Fruit fly (Drosophila melanogaster) whole organism, prepupa: Measurements from ENCODE around the gene CG9641.

ENCODE experiments used
- CG11294 ChIP-seq: fragments of 200-800 bp; sonication (Bioruptor generic); IDR thresholded peaks from 2 replicates; pipeline ENCODE4 v1.3.6; 2022; ENCODE audit warnings: missing biosample characterization, missing genetic modification characterization
- CG11762 ChIP-seq: fragments of 200-800 bp; sonication (Bioruptor generic); optimal IDR thresholded peaks from 3 replicates; lab custom pipeline; 2016; ENCODE audit warnings: missing biosample characterization, missing genetic modification characterization; ENCODE audit not compliant: insufficient read depth
- CG11902 ChIP-seq: fragments of 200-800 bp; sonication (Bioruptor generic); optimal IDR thresholded peaks from 3 replicates; lab custom pipeline; 2016; ENCODE audit warnings: missing biosample characterization, missing genetic modification characterization
- CG16779 ChIP-seq: fragments of 200-800 bp; sonication (Bioruptor generic); optimal IDR thresholded peaks from 3 replicates; lab custom pipeline; 2017; ENCODE audit warnings: missing biosample characterization, mild to moderate bottlenecking, missing genetic modification characterization
- CG3032 ChIP-seq: fragments of 200-800 bp; optimal IDR thresholded peaks from 2 replicates; lab custom pipeline; 2019; ENCODE audit warnings: missing biosample characterization, mild to moderate bottlenecking, missing genetic modification characterization, moderate library complexity
- CG32006 ChIP-seq: fragments of 200-800 bp; sonication (Bioruptor generic); optimal IDR thresholded peaks from 3 replicates; lab custom pipeline; 2017; ENCODE audit warnings: missing biosample characterization, mild to moderate bottlenecking, missing genetic modification characterization
- CG3919 ChIP-seq: fragments of 200-800 bp; sonication (Bioruptor generic); optimal IDR thresholded peaks from 3 replicates; lab custom pipeline; 2016; ENCODE audit warnings: missing biosample characterization, missing genetic modification characterization
- CG7368 ChIP-seq: fragments of 200-800 bp; sonication (Bioruptor generic); optimal IDR thresholded peaks from 3 replicates; lab custom pipeline; 2016; ENCODE audit warnings: missing biosample characterization, missing genetic modification characterization
- CG8119 ChIP-seq: fragments of 200-800 bp; sonication (Bioruptor generic); IDR thresholded peaks from 3 replicates; pipeline ENCODE4 v1.3.6; 2022; ENCODE audit warnings: missing biosample characterization, missing genetic modification characterization
- CG8632 ChIP-seq: fragments of 200-800 bp; sonication (Bioruptor generic); optimal IDR thresholded peaks from 3 replicates; lab custom pipeline; 2016; ENCODE audit warnings: missing biosample characterization, missing genetic modification characterization
- Eip93F ChIP-seq: fragments of 200-800 bp; sonication (Bioruptor generic); optimal IDR thresholded peaks from 2 replicates; lab custom pipeline; 2016; ENCODE audit warnings: missing biosample characterization, mild to moderate bottlenecking, missing genetic modification characterization
- Ets21C ChIP-seq: fragments of 200-800 bp; sonication (Bioruptor generic); optimal IDR thresholded peaks from 3 replicates; lab custom pipeline; 2016; ENCODE audit warnings: missing biosample characterization, missing genetic modification characterization
- Ets96B ChIP-seq: fragments of 200-800 bp; optimal IDR thresholded peaks from 2 replicates; lab custom pipeline; 2019; ENCODE audit warnings: missing biosample characterization, mild to moderate bottlenecking, missing genetic modification characterization, moderate library complexity
- Gug ChIP-seq: fragments of 200-800 bp; sonication (Bioruptor generic); IDR thresholded peaks from 2 replicates; pipeline ENCODE4 v1.3.6; 2022; ENCODE audit warnings: missing biosample characterization, missing genetic modification characterization
- Hr38 ChIP-seq: sonication (Bioruptor generic); optimal IDR thresholded peaks from 2 replicates; lab custom pipeline; 2016; ENCODE audit warnings: missing biosample characterization, missing genetic modification characterization
- Hr39 ChIP-seq: fragments of 200-800 bp; sonication (Bioruptor generic); optimal IDR thresholded peaks from 2 replicates; lab custom pipeline; 2016; ENCODE audit warnings: missing biosample characterization, missing genetic modification characterization
- Lpt ChIP-seq: fragments of 200-800 bp; sonication (Bioruptor generic); optimal IDR thresholded peaks from 3 replicates; lab custom pipeline; 2016; ENCODE audit warnings: missing biosample characterization, missing genetic modification characterization
- Sox15 ChIP-seq: fragments of 200-800 bp; sonication (Bioruptor generic); optimal IDR thresholded peaks from 3 replicates; lab custom pipeline; 2016; ENCODE audit warnings: missing biosample characterization, missing genetic modification characterization
- acj6 ChIP-seq: fragments of 200-800 bp; sonication (Bioruptor generic); optimal IDR thresholded peaks from 3 replicates; lab custom pipeline; 2016; ENCODE audit warnings: missing biosample characterization, missing genetic modification characterization
- eg ChIP-seq: fragments of 200-800 bp; sonication (Bioruptor generic); IDR thresholded peaks from 3 replicates; pipeline ENCODE4 v1.3.6; 2022; ENCODE audit warnings: missing biosample characterization, missing genetic modification characterization
- esn ChIP-seq: fragments of 200-800 bp; sonication (Bioruptor generic); optimal IDR thresholded peaks from 2 replicates; lab custom pipeline; 2016; ENCODE audit warnings: missing biosample characterization, mild to moderate bottlenecking, missing genetic modification characterization, moderate library complexity
- fkh ChIP-seq: fragments of 200-800 bp; sonication (Bioruptor generic); optimal IDR thresholded peaks from 3 replicates; lab custom pipeline; 2017; ENCODE audit warnings: missing biosample characterization, mild to moderate bottlenecking, missing genetic modification characterization, moderate library complexity
- salr ChIP-seq, 2 experiments: fragments of 200-800 bp; sonication (Bioruptor generic); optimal IDR thresholded peaks; 3 replicates each; lab custom pipeline; 2016 to 2018; ENCODE audit warnings: missing biosample characterization in 2 of 2, missing genetic modification characterization in 2 of 2, mild to moderate bottlenecking in 1 of 2
- spab ChIP-seq: fragments of 200-800 bp; sonication (Bioruptor generic); optimal IDR thresholded peaks from 2 replicates; lab custom pipeline; 2017; ENCODE audit warnings: missing biosample characterization, mild to moderate bottlenecking, missing genetic modification characterization, missing genetic modification reagents
- ss ChIP-seq, 2 experiments: fragments of 200-800 bp; sonication (Bioruptor generic); optimal IDR thresholded peaks; 2 replicates in 1 of 2; 3 replicates in 1 of 2; lab custom pipeline; 2017 to 2018; ENCODE audit warnings: mild to moderate bottlenecking in 2 of 2, missing biosample characterization in 2 of 2, missing genetic modification characterization in 2 of 2, moderate library complexity in 1 of 2
- svp ChIP-seq: fragments of 200-800 bp; sonication (Bioruptor generic); peaks from one replicate; lab custom pipeline; 2016; ENCODE audit warnings: missing biosample characterization, missing genetic modification characterization

CG9641 gene

DNA sequence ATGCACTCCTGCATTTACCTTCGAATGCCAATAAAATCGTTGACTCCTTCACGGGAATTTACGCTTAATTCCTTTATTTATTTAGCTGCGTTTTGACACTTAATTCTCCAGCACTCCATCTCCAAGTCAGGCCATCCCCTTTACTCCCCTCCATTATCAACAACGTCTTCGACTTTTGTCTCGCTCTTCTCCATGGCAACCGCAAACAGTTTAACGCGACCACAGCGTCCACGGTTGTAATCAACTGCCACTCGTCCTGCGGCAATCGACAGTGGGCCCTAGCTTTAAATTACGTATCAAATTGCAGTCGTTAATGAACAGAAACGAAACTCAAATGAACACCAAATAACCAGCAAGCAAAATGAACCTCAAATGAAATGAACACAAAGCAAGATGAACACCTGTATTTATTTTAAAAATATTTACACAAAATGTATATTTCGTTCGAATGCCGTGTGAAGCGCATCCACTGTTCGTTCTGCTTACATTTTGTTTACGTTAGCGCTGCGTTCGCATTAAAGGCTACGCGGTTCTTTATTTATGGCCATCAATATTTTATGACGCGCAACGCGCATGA lies 45.0 kb downstream of the CG9641 start (continued):
- 0 out of 2 replicates have a peak, but pooled peaks have one; percentile 8 for TF ChIP-seq CG11294 (GFP tag; lab: Robert Waterston, UW)
- TF ChIP-seq Sox15 (GFP tag; lab: Kevin White, UChicago), result no peak
- peak; percentile 43; the same call in 1 of the 3 replicates for TF ChIP-seq CG8119 (GFP tag; lab: Robert Waterston, UW)
- peak; percentile 21 for TF ChIP-seq CG11902 (GFP tag; lab: Kevin White, UChicago)
- peak; percentile 71 for TF ChIP-seq CG16779 (tag; lab: Kevin White, UChicago)
- TF ChIP-seq CG3032 (tag; lab: Kevin White, UChicago), result peak; percentile 75
- TF ChIP-seq Gug (GFP tag; lab: Robert Waterston, UW), result no peak
- TF ChIP-seq CG7368 (GFP tag; lab: Kevin White, UChicago), result peak; percentile 24
- TF ChIP-seq fkh (GFP tag; lab: Kevin White, UChicago), result peak; percentile 32
- TF ChIP-seq esn, result peak; percentile 70
- peak; percentile 70 for TF ChIP-seq CG32006 (GFP tag; lab: Kevin White, UChicago)

DNA sequence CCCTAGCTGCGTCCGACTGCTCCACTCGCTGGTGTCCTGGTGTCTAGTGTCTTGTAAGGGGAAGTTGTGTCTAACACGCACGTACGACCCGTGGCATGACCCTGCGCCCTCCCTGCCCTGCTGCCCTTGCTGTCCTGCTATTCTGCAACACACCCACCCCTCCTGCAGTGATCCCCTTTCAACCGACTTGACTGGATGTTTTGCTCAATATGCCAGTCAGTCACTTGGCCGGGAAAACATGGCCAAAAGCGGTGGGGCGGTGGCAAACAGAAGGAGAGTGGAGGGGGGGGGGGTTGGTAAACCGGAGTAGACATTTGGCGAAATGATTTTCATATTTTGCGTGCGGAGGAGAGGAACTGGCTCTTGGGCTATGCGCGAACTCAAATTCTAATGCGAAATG lies 46.0 kb downstream of the CG9641 start:
- no peak for TF ChIP-seq CG8632
- TF ChIP-seq Hr39 (GFP tag; lab: Kevin White, UChicago), result no peak
- TF ChIP-seq Eip93F, result no peak
- no peak for TF ChIP-seq Hr38 (GFP tag; lab: Kevin White, UChicago)
- TF ChIP-seq Ets96B (tag; lab: Kevin White, UChicago), result no peak
- no peak for TF ChIP-seq svp (GFP tag; lab: Kevin White, UChicago)
- TF ChIP-seq Sox15 (GFP tag; lab: Kevin White, UChicago), result no peak
- no peak for TF ChIP-seq salr (GFP tag; optimal IDR thresholded peaks at IDR 0.05; lab: Kevin White, UChicago)
- no peak for TF ChIP-seq CG8119 (GFP tag; lab: Robert Waterston, UW)
- no peak for TF ChIP-seq CG11762 (GFP tag; lab: Kevin White, UChicago)
- no peak for TF ChIP-seq CG3919 (GFP tag; lab: Kevin White, UChicago)
- TF ChIP-seq Lpt (GFP tag; lab: Kevin White, UChicago), result no peak
- no peak for TF ChIP-seq ss (GFP tag; optimal IDR thresholded peaks at IDR 0.05; lab: Kevin White, UChicago)
- no peak for TF ChIP-seq Ets21C
- TF ChIP-seq CG11902 (GFP tag; lab: Kevin White, UChicago), result no peak
- TF ChIP-seq eg, result no peak
- no peak for TF ChIP-seq spab
- TF ChIP-seq acj6, result no peak
